Worm (Caenorhabditis elegans): ENCODE data around the gene ddn-2.

ddn-2 gene

ce11 chrII:12880406-12880805 is 28.5 kb upstream of the ddn-2 start, which contains the start of gene F35C5.1:
F35C5.1 (plus strand) TSS chrII:12880804.
- TF ChIP-seq ztf-11 (tag; optimal IDR thresholded peaks at IDR 0.05) (no peak), spr-1 (tag; optimal IDR thresholded peaks at IDR 0.05) (no peak), spr-3 (GFP tag; optimal IDR thresholded peaks at IDR 0.05) (no peak), hmg-1.1 (GFP tag; IDR thresholded peaks at IDR 0.05) (no peak), unc-130 (GFP tag; optimal IDR thresholded peaks at IDR 0.05) (peak; percentile 12), lin-38 (GFP tag; IDR thresholded peaks at IDR 0.05) (peak; percentile 39), nhr-76 (tag; optimal IDR thresholded peaks at IDR 0.05) (no peak), lin-1 (GFP tag; IDR thresholded peaks at IDR 0.05) (no peak), F10B5.3 (tag; optimal IDR thresholded peaks at IDR 0.05) (no peak), F49E8.2 (tag; optimal IDR thresholded peaks at IDR 0.05; ENCODE audit: borderline replicate concordance) (peak; percentile 47), dmd-9 (GFP tag; IDR thresholded peaks at IDR 0.05) (no peak), unc-62 (GFP tag; optimal IDR thresholded peaks at IDR 0.05 in 1 of 2) (no peak), unc-62 (tag; optimal IDR thresholded peaks at IDR 0.05) (no peak), nhr-111 (GFP tag; optimal IDR thresholded peaks at IDR 0.05) (no peak), Y48G9A.11 (GFP tag; IDR thresholded peaks at IDR 0.05) (peak; percentile 63), aly-2 (tag; optimal IDR thresholded peaks at IDR 0.05) (no peak), ama-1 (optimal IDR thresholded peaks at IDR 0.05) (no peak), aha-1 (tag) (no peak), nhr-102 (tag; optimal IDR thresholded peaks at IDR 0.05) (no peak), lsy-2 (tag; optimal IDR thresholded peaks at IDR 0.05) (peak in 1 of 2 experiments; percentile 34), nhr-237 (tag; optimal IDR thresholded peaks at IDR 0.05) (no peak)

- TF ChIP-seq tag-97 (GFP tag; IDR thresholded peaks at IDR 0.05) (no peak), pqm-1 (tag; optimal IDR thresholded peaks at IDR 0.05) (no peak), T26A8.4 (GFP tag; IDR thresholded peaks at IDR 0.05) (no peak), ceh-32 (tag; optimal IDR thresholded peaks at IDR 0.05; ENCODE audit: poor library complexity) (no peak), rbr-2 (tag; optimal IDR thresholded peaks at IDR 0.05) (no peak), attf-4 (tag; optimal IDR thresholded peaks at IDR 0.05) (no peak), Y75B8A.6 (GFP tag; IDR thresholded peaks at IDR 0.05) (no peak), zfp-3 (GFP tag; conservative IDR thresholded peaks at IDR 0.05) (no peak), lin-1 (GFP tag; IDR thresholded peaks at IDR 0.05) (no peak), daf-8 (GFP tag; IDR thresholded peaks at IDR 0.05) (no peak), ces-1 (GFP tag; optimal IDR thresholded peaks at IDR 0.05) (no peak), aha-1 (tag) (no peak), daf-16 (GFP tag; optimal IDR thresholded peaks at IDR 0.05) (no peak), daf-16 (tag; optimal IDR thresholded peaks at IDR 0.05) (no peak), egl-27 (tag; optimal IDR thresholded peaks at IDR 0.05) (no peak)
These were observed 23.9 kb upstream of the ddn-2 start, which contains the start of gene sra-14 for ce11 chrII:12884972-12885371. sra-14 (plus strand) TSS chrII:12885272.

ce11 chrII:12888471-12888870 is 20.4 kb upstream of the ddn-2 start, which contains the start of gene F35C5.3:
F35C5.3 (plus strand) TSS chrII:12888771.
- TF ChIP-seq zip-11 (GFP tag; IDR thresholded peaks at IDR 0.05) = no peak
- TF ChIP-seq nhr-77 (tag; optimal IDR thresholded peaks at IDR 0.05) = no peak
- no peak for TF ChIP-seq ces-1 (GFP tag; optimal IDR thresholded peaks at IDR 0.05)
- TF ChIP-seq ceh-82 (tag; optimal IDR thresholded peaks at IDR 0.05) = no peak
- no peak for TF ChIP-seq spr-1 (tag; optimal IDR thresholded peaks at IDR 0.05)
- TF ChIP-seq lir-3 (tag; optimal IDR thresholded peaks at IDR 0.05) = no peak
- TF ChIP-seq daf-12 (tag; optimal IDR thresholded peaks at IDR 0.05) = no peak
- TF ChIP-seq madf-5 (GFP tag; IDR thresholded peaks at IDR 0.05) = no peak
- TF ChIP-seq cey-2 (tag; optimal IDR thresholded peaks at IDR 0.05; ENCODE audit: borderline replicate concordance, insufficient read depth) = no peak
- TF ChIP-seq lin-15B (tag; optimal IDR thresholded peaks at IDR 0.05) = no peak

All from whole organism, L4 larva.